Fruit fly (Drosophila melanogaster) whole organism, adult: ENCODE results near the gene Msp300.

Experiments used
- CG11617 ChIP-seq: fragments of 200-800 bp; sonication (Bioruptor generic); optimal IDR thresholded peaks from 2 replicates; lab custom pipeline; 2017; ENCODE audit warnings: mild to moderate bottlenecking, missing biosample characterization, missing genetic modification reagents, missing genetic modification characterization
- CG12768 ChIP-seq: fragments of 200-800 bp; sonication (Bioruptor generic); optimal IDR thresholded peaks from 2 replicates; lab custom pipeline; 2017; ENCODE audit warnings: missing biosample characterization, missing genetic modification characterization, mild to moderate bottlenecking, moderate library complexity, missing genetic modification reagents
- CG14711 ChIP-seq: fragments of 200-800 bp; sonication (Bioruptor generic); optimal IDR thresholded peaks from 2 replicates; lab custom pipeline; 2018; ENCODE audit warnings: missing biosample characterization, mild to moderate bottlenecking, missing genetic modification characterization, moderate library complexity
- CG1620 ChIP-seq: fragments of 200-800 bp; sonication (Bioruptor generic); optimal IDR thresholded peaks from 2 replicates; lab custom pipeline; 2016; ENCODE audit warnings: missing biosample characterization, missing genetic modification characterization
- CG33017 ChIP-seq: fragments of 200-800 bp; sonication (Bioruptor generic); optimal IDR thresholded peaks from 2 replicates; lab custom pipeline; 2018; ENCODE audit warnings: missing biosample characterization, mild to moderate bottlenecking, missing genetic modification characterization, moderate library complexity
- CG5204 ChIP-seq: fragments of 200-800 bp; sonication (Bioruptor generic); optimal IDR thresholded peaks from 2 replicates; lab custom pipeline; 2016; ENCODE audit warnings: missing biosample characterization, missing genetic modification characterization
- CG7045 ChIP-seq: fragments of 200-800 bp; sonication (Bioruptor generic); optimal IDR thresholded peaks from 2 replicates; lab custom pipeline; 2017; ENCODE audit warnings: missing biosample characterization, mild to moderate bottlenecking, missing genetic modification characterization
- CG7101 ChIP-seq: fragments of 200-800 bp; sonication (Bioruptor generic); optimal IDR thresholded peaks from 2 replicates; lab custom pipeline; 2018; ENCODE audit warnings: missing biosample characterization, mild to moderate bottlenecking, missing genetic modification characterization, moderate library complexity
- Clk ChIP-seq: fragments of 200-800 bp; sonication (Bioruptor generic); optimal IDR thresholded peaks from 2 replicates; lab custom pipeline; 2017; ENCODE audit warnings: missing biosample characterization, missing genetic modification characterization
- Crg-1 ChIP-seq: fragments of 200-800 bp; sonication (Bioruptor generic); optimal IDR thresholded peaks from 2 replicates; lab custom pipeline; 2016; ENCODE audit warnings: missing biosample characterization, missing genetic modification characterization
- Hr96 ChIP-seq: fragments of 200-800 bp; sonication (Bioruptor generic); optimal IDR thresholded peaks from 2 replicates; lab custom pipeline; 2016; ENCODE audit warnings: missing biosample characterization, missing genetic modification characterization
- Mnt ChIP-seq: fragments of 200-800 bp; sonication (Bioruptor generic); optimal IDR thresholded peaks from 2 replicates; lab custom pipeline; 2016; ENCODE audit warnings: missing biosample characterization, mild to moderate bottlenecking, missing genetic modification characterization
- bab1 ChIP-seq: fragments of 200-800 bp; sonication (Bioruptor generic); optimal IDR thresholded peaks from 3 replicates; lab custom pipeline; 2019; ENCODE audit warnings: missing biosample characterization, mild to moderate bottlenecking, missing genetic modification characterization, moderate library complexity
- cic ChIP-seq: fragments of 200-800 bp; sonication (Bioruptor generic); optimal IDR thresholded peaks from 2 replicates; lab custom pipeline; 2017; ENCODE audit warnings: missing biosample characterization, mild to moderate bottlenecking, missing genetic modification characterization, moderate library complexity
- cnc ChIP-seq, 2 experiments: fragments of >200 bp; optimal IDR thresholded peaks; 2 replicates each; lab custom pipeline; 2017
- kay ChIP-seq: fragments of 200-800 bp; sonication (Bioruptor generic); peaks from one replicate; lab custom pipeline; 2016; ENCODE audit warnings: missing biosample characterization, missing genetic modification characterization, borderline replicate concordance
- ovo ChIP-seq: fragments of 200-800 bp; sonication (Bioruptor generic); optimal IDR thresholded peaks from 2 replicates; lab custom pipeline; 2016; ENCODE audit warnings: missing biosample characterization, missing genetic modification characterization
- pad ChIP-seq: fragments of 200-800 bp; sonication (Bioruptor generic); optimal IDR thresholded peaks from 3 replicates; lab custom pipeline; 2017; ENCODE audit warnings: missing biosample characterization, missing genetic modification characterization, mild to moderate bottlenecking, moderate library complexity, missing genetic modification reagents
- tj ChIP-seq: fragments of 200-800 bp; sonication (Bioruptor generic); optimal IDR thresholded peaks from 3 replicates; lab custom pipeline; 2017; ENCODE audit warnings: missing biosample characterization, mild to moderate bottlenecking, missing genetic modification characterization, moderate library complexity
- toe ChIP-seq: fragments of 200-800 bp; sonication (Bioruptor generic); optimal IDR thresholded peaks from 2 replicates; lab custom pipeline; 2016; ENCODE audit warnings: missing biosample characterization, missing genetic modification characterization

Msp300 gene

dm6 chr2L:5103733-5104132, 3.1 kb downstream of the Msp300 start:
- TF ChIP-seq cnc (optimal IDR thresholded peaks at IDR 0.05; lab: Kevin White, UChicago) (no peak), kay (GFP tag; lab: Kevin White, UChicago) (peak; percentile 92), toe (GFP tag; lab: Kevin White, UChicago) (no peak), Mnt (no peak)

- peak; percentile 94 for TF ChIP-seq CG12768 (GFP tag; lab: Kevin White, UChicago)
- TF ChIP-seq Crg-1, result peak; percentile 94
- peak; percentile 96 for TF ChIP-seq CG7045
- peak; percentile 97 for TF ChIP-seq CG7101
- peak; percentile 91 for TF ChIP-seq Mnt
- TF ChIP-seq CG1620, result peak; percentile 88
- TF ChIP-seq ovo (GFP tag; lab: Kevin White, UChicago), result peak; percentile 89
- TF ChIP-seq tj (GFP tag; lab: Kevin White, UChicago), result peak; percentile 84
- no peak for TF ChIP-seq cnc (optimal IDR thresholded peaks at IDR 0.05; lab: Kevin White, UChicago)
- peak; percentile 93 for TF ChIP-seq bab1 (GFP tag; lab: Kevin White, UChicago)
- peak; percentile 78 for TF ChIP-seq cic (GFP tag; lab: Kevin White, UChicago)
- peak; percentile 97 for TF ChIP-seq Hr96 (GFP tag; lab: Kevin White, UChicago)
- TF ChIP-seq CG14711, result peak; percentile 89
- TF ChIP-seq CG33017 (tag; lab: Kevin White, UChicago), result peak; percentile 97
- peak; percentile 93 for TF ChIP-seq toe (GFP tag; lab: Kevin White, UChicago)
- peak; percentile 98 for TF ChIP-seq CG5204
- TF ChIP-seq pad (GFP tag; lab: Kevin White, UChicago), result peak; percentile 86
- peak; percentile 94 for TF ChIP-seq kay (GFP tag; lab: Kevin White, UChicago)
- peak; percentile 95 for TF ChIP-seq Clk (GFP tag; lab: Kevin White, UChicago)
- TF ChIP-seq CG11617, result peak; percentile 98
Measured at dm6 chr2L:5107626-5108272, 7.1 kb downstream of the Msp300 start.

- TF ChIP-seq CG7101 (no peak), cic (GFP tag; lab: Kevin White, UChicago) (peak; percentile 82)
Measured at dm6 chr2L:5108273-5108653, 7.6 kb downstream of the Msp300 start.

- no peak for TF ChIP-seq Clk (GFP tag; lab: Kevin White, UChicago)
- no peak for TF ChIP-seq CG5204
- no peak for TF ChIP-seq kay (GFP tag; lab: Kevin White, UChicago)
- no peak for TF ChIP-seq toe (GFP tag; lab: Kevin White, UChicago)
- no peak for TF ChIP-seq pad (GFP tag; lab: Kevin White, UChicago)
- TF ChIP-seq ovo (GFP tag; lab: Kevin White, UChicago), result no peak
- no peak for TF ChIP-seq Hr96 (GFP tag; lab: Kevin White, UChicago)
- no peak for TF ChIP-seq CG7045
- TF ChIP-seq cic (GFP tag; lab: Kevin White, UChicago), result no peak
- TF ChIP-seq CG12768 (GFP tag; lab: Kevin White, UChicago), result no peak
- no peak for TF ChIP-seq Crg-1
- no peak for TF ChIP-seq CG11617
- no peak for TF ChIP-seq CG33017 (tag; lab: Kevin White, UChicago)
- no peak for TF ChIP-seq cnc (optimal IDR thresholded peaks at IDR 0.05; lab: Kevin White, UChicago)
- TF ChIP-seq Mnt, result no peak
- TF ChIP-seq bab1 (GFP tag; lab: Kevin White, UChicago), result no peak
- TF ChIP-seq tj (GFP tag; lab: Kevin White, UChicago), result no peak
- no peak for TF ChIP-seq CG7101
- TF ChIP-seq CG1620, result no peak
Measured at dm6 chr2L:5109059-5109458, 8.4 kb downstream of the Msp300 start.

- TF ChIP-seq kay (GFP tag; lab: Kevin White, UChicago), result peak; percentile 56
- TF ChIP-seq Hr96 (GFP tag; lab: Kevin White, UChicago), result no peak
- TF ChIP-seq CG12768 (GFP tag; lab: Kevin White, UChicago), result no peak
- no peak for TF ChIP-seq toe (GFP tag; lab: Kevin White, UChicago)
Measured at dm6 chr2L:5111261-5111922, 10.7 kb downstream of the Msp300 start.

dm6 chr2L:5113480-5114118, 12.9 kb downstream of the Msp300 start:
- TF ChIP-seq ovo (GFP tag; lab: Kevin White, UChicago) (no peak), pad (GFP tag; lab: Kevin White, UChicago) (no peak), CG5204 (no peak), CG7045 (no peak), CG7101 (no peak), kay (GFP tag; lab: Kevin White, UChicago) (no peak), cnc (optimal IDR thresholded peaks at IDR 0.05; lab: Kevin White, UChicago) (no peak), CG11617 (no peak), CG33017 (tag; lab: Kevin White, UChicago) (no peak), Crg-1 (no peak), CG14711 (no peak), CG1620 (no peak), Clk (GFP tag; lab: Kevin White, UChicago) (no peak), Hr96 (GFP tag; lab: Kevin White, UChicago) (no peak), cic (GFP tag; lab: Kevin White, UChicago) (no peak)
